Worm (Caenorhabditis elegans): ENCODE measurements around the gene twk-43.

ce11 chrV:13300492-13300891, 45.6 kb upstream of the twk-43 start:
- TF ChIP-seq ama-1 (optimal IDR thresholded peaks at IDR 0.05) (no peak), F13C5.2 (tag; optimal IDR thresholded peaks at IDR 0.05) (no peak), sea-1 (GFP tag; conservative IDR thresholded peaks at IDR 0.05) (no peak), aly-1 (tag; optimal IDR thresholded peaks at IDR 0.05) (no peak), flt-1 (GFP tag; IDR thresholded peaks at IDR 0.05) (no peak), tbx-11 (GFP tag; IDR thresholded peaks at IDR 0.05) (no peak)
